Worm (Caenorhabditis elegans): Measurements from ENCODE around the gene Y26G10.4.

- TF ChIP-seq unc-62 (GFP tag; optimal IDR thresholded peaks at IDR 0.05) = no peak
- TF ChIP-seq R02D3.7 (tag; optimal IDR thresholded peaks at IDR 0.05) = no peak
These were observed 33.5 kb upstream of the Y26G10.4 start, which contains the start of gene twk-42 for ce11 chrV:17732516-17732915.

All from whole organism, L3 larva.